Fruit fly (Drosophila melanogaster) whole organism, prepupa: ENCODE results near the gene CG18636.
"Not testable (repeated sequence)": the region's sequence is repeated elsewhere in the genome, so short reads cannot be mapped to it uniquely, and the experiment has no call there.

Experiments used
- Blimp-1 ChIP-seq: fragments of 200-800 bp; sonication (Bioruptor generic); optimal IDR thresholded peaks from 3 replicates; lab custom pipeline; 2017; ENCODE audit warnings: missing biosample characterization, missing genetic modification characterization, mild to moderate bottlenecking, moderate library complexity, missing genetic modification reagents
- CG11294 ChIP-seq: fragments of 200-800 bp; sonication (Bioruptor generic); IDR thresholded peaks from 2 replicates; pipeline ENCODE4 v1.3.6; 2022; ENCODE audit warnings: missing biosample characterization, missing genetic modification characterization
- CG11762 ChIP-seq: fragments of 200-800 bp; sonication (Bioruptor generic); optimal IDR thresholded peaks from 3 replicates; lab custom pipeline; 2016; ENCODE audit warnings: missing biosample characterization, missing genetic modification characterization; ENCODE audit not compliant: insufficient read depth
- CG11902 ChIP-seq: fragments of 200-800 bp; sonication (Bioruptor generic); optimal IDR thresholded peaks from 3 replicates; lab custom pipeline; 2016; ENCODE audit warnings: missing biosample characterization, missing genetic modification characterization
- CG16779 ChIP-seq: fragments of 200-800 bp; sonication (Bioruptor generic); optimal IDR thresholded peaks from 3 replicates; lab custom pipeline; 2017; ENCODE audit warnings: missing biosample characterization, mild to moderate bottlenecking, missing genetic modification characterization
- CG32006 ChIP-seq: fragments of 200-800 bp; sonication (Bioruptor generic); optimal IDR thresholded peaks from 3 replicates; lab custom pipeline; 2017; ENCODE audit warnings: missing biosample characterization, mild to moderate bottlenecking, missing genetic modification characterization
- CG34406 ChIP-seq: fragments of 200-800 bp; sonication (Bioruptor generic); optimal IDR thresholded peaks from 3 replicates; lab custom pipeline; 2016; ENCODE audit warnings: missing biosample characterization, missing genetic modification characterization
- CG3919 ChIP-seq: fragments of 200-800 bp; sonication (Bioruptor generic); optimal IDR thresholded peaks from 3 replicates; lab custom pipeline; 2016; ENCODE audit warnings: missing biosample characterization, missing genetic modification characterization
- CG4318 ChIP-seq: fragments of 200-800 bp; sonication (Bioruptor generic); optimal IDR thresholded peaks from 3 replicates; lab custom pipeline; 2017; ENCODE audit warnings: missing biosample characterization, mild to moderate bottlenecking, missing genetic modification characterization
- CG6276 ChIP-seq: fragments of 200-800 bp; sonication (Bioruptor generic); optimal IDR thresholded peaks from 2 replicates; lab custom pipeline; 2017; ENCODE audit warnings: missing biosample characterization, mild to moderate bottlenecking, missing genetic modification characterization
- CG6792 ChIP-seq: fragments of 200-800 bp; sonication (Bioruptor generic); optimal IDR thresholded peaks from 3 replicates; lab custom pipeline; 2016; ENCODE audit warnings: missing biosample characterization, missing genetic modification characterization
- CG8319 ChIP-seq: fragments of 200-800 bp; sonication (Bioruptor generic); optimal IDR thresholded peaks from 3 replicates; lab custom pipeline; 2016; ENCODE audit warnings: missing biosample characterization, missing genetic modification characterization
- Eip75B ChIP-seq: fragments of 200-800 bp; sonication (Bioruptor generic); optimal IDR thresholded peaks from 3 replicates; lab custom pipeline; 2016; ENCODE audit warnings: missing biosample characterization, missing genetic modification characterization
- Eip93F ChIP-seq: fragments of 200-800 bp; sonication (Bioruptor generic); optimal IDR thresholded peaks from 2 replicates; lab custom pipeline; 2016; ENCODE audit warnings: missing biosample characterization, mild to moderate bottlenecking, missing genetic modification characterization
- Ets21C ChIP-seq: fragments of 200-800 bp; sonication (Bioruptor generic); optimal IDR thresholded peaks from 3 replicates; lab custom pipeline; 2016; ENCODE audit warnings: missing biosample characterization, missing genetic modification characterization
- Gug ChIP-seq: fragments of 200-800 bp; sonication (Bioruptor generic); IDR thresholded peaks from 2 replicates; pipeline ENCODE4 v1.3.6; 2022; ENCODE audit warnings: missing biosample characterization, missing genetic modification characterization
- Hr38 ChIP-seq: sonication (Bioruptor generic); optimal IDR thresholded peaks from 2 replicates; lab custom pipeline; 2016; ENCODE audit warnings: missing biosample characterization, missing genetic modification characterization
- Lpt ChIP-seq: fragments of 200-800 bp; sonication (Bioruptor generic); optimal IDR thresholded peaks from 3 replicates; lab custom pipeline; 2016; ENCODE audit warnings: missing biosample characterization, missing genetic modification characterization
- OdsH ChIP-seq: fragments of 200-800 bp; sonication (Bioruptor generic); optimal IDR thresholded peaks from 3 replicates; lab custom pipeline; 2016; ENCODE audit warnings: missing biosample characterization, missing genetic modification characterization
- Smox ChIP-seq: fragments of 200-800 bp; sonication (Bioruptor generic); optimal IDR thresholded peaks from 3 replicates; lab custom pipeline; 2016; ENCODE audit warnings: missing biosample characterization, missing genetic modification characterization
- Sox102F ChIP-seq: fragments of 200-800 bp; sonication (Bioruptor generic); optimal IDR thresholded peaks from 2 replicates; lab custom pipeline; 2016; ENCODE audit warnings: missing biosample characterization, mild to moderate bottlenecking, missing genetic modification characterization
- Sox14 ChIP-seq: fragments of 200-800 bp; sonication (Bioruptor generic); optimal IDR thresholded peaks from 3 replicates; lab custom pipeline; 2016; ENCODE audit warnings: missing biosample characterization, missing genetic modification characterization
- Sox15 ChIP-seq: fragments of 200-800 bp; sonication (Bioruptor generic); optimal IDR thresholded peaks from 3 replicates; lab custom pipeline; 2016; ENCODE audit warnings: missing biosample characterization, missing genetic modification characterization
- acj6 ChIP-seq: fragments of 200-800 bp; sonication (Bioruptor generic); optimal IDR thresholded peaks from 3 replicates; lab custom pipeline; 2016; ENCODE audit warnings: missing biosample characterization, missing genetic modification characterization
- dac ChIP-seq: fragments of 200-800 bp; sonication (Bioruptor generic); optimal IDR thresholded peaks from 2 replicates; lab custom pipeline; 2017; ENCODE audit warnings: missing biosample characterization, mild to moderate bottlenecking, missing genetic modification characterization
- fd85E ChIP-seq: fragments of 200-800 bp; sonication (Bioruptor generic); optimal IDR thresholded peaks from 3 replicates; lab custom pipeline; 2016; ENCODE audit warnings: missing biosample characterization, missing genetic modification characterization
- fkh ChIP-seq: fragments of 200-800 bp; sonication (Bioruptor generic); optimal IDR thresholded peaks from 3 replicates; lab custom pipeline; 2017; ENCODE audit warnings: missing biosample characterization, mild to moderate bottlenecking, missing genetic modification characterization, moderate library complexity
- net ChIP-seq: fragments of 200-800 bp; sonication (Bioruptor generic); optimal IDR thresholded peaks from 3 replicates; lab custom pipeline; 2016; ENCODE audit warnings: missing biosample characterization, missing genetic modification characterization
- pdm3 ChIP-seq: fragments of 200-800 bp; sonication (Bioruptor generic); optimal IDR thresholded peaks from 3 replicates; lab custom pipeline; 2016; ENCODE audit warnings: missing biosample characterization, missing genetic modification characterization
- spab ChIP-seq: fragments of 200-800 bp; sonication (Bioruptor generic); optimal IDR thresholded peaks from 2 replicates; lab custom pipeline; 2017; ENCODE audit warnings: missing biosample characterization, mild to moderate bottlenecking, missing genetic modification characterization, missing genetic modification reagents
- svp ChIP-seq: fragments of 200-800 bp; sonication (Bioruptor generic); peaks from one replicate; lab custom pipeline; 2016; ENCODE audit warnings: missing biosample characterization, missing genetic modification characterization
- topi ChIP-seq: fragments of 200-800 bp; sonication (Bioruptor generic); optimal IDR thresholded peaks from 3 replicates; lab custom pipeline; 2016; ENCODE audit warnings: missing biosample characterization, missing genetic modification characterization
- vri ChIP-seq: fragments of 200-800 bp; sonication (Bioruptor generic); optimal IDR thresholded peaks from 3 replicates; lab custom pipeline; 2016; ENCODE audit warnings: missing biosample characterization, mild to moderate bottlenecking, missing genetic modification characterization

The CG18636 gene

DNA sequence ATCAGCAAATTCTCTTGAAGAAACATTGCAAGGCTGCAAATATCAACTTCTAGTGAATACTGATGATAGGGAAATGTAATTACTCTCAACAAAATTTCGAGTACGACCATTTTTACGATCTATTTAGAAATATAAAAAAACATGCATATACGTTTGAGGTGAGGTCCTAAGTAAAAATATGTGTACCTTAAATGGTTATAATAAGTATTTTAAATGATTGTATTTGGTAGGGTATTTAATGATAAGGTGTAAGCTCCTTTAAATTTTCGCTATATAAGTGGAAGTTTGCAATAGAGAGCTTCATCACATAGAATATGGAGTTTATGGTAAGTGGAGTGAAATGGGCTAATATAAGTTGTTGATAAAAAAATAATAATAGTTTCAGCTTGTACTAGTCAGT lies 40.3 kb downstream of the CG18636 start, which contains the start of gene CG42681 (continued):
- TF ChIP-seq CG6276 (GFP tag; lab: Kevin White, UChicago) (no peak), Sox102F (no peak), Eip93F (GFP tag; lab: Kevin White, UChicago) (no peak), fkh (GFP tag; lab: Kevin White, UChicago) (no peak), CG11294 (GFP tag; lab: Robert Waterston, UW) (no peak), CG8319 (GFP tag; lab: Kevin White, UChicago) (no peak), CG34406 (no peak), Lpt (GFP tag; lab: Kevin White, UChicago) (no peak), CG11902 (GFP tag; lab: Kevin White, UChicago) (no peak), Sox15 (GFP tag; lab: Kevin White, UChicago) (no peak), Gug (no peak), CG32006 (GFP tag; lab: Kevin White, UChicago) (peak; percentile 32)
- TF ChIP-seq, all 60 proteins: peak for 4

DNA sequence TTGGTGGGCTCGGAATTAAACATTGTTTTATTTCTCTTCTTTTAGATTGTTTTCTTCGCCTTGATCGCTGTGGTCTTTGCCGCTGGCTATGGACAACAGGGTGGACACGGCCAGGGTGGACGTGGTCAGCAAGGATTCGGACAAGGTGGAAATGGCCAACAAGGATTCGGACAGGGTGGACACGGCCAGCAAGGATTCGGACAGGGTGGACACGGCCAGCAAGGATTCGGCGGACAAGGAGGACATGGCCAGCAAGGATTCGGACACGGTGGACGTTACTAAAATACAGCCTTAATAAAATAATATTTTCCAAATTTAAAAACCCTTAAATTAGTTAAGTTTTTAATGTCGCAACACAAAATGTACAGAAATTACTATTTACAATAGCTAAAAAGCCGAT lies 41.1 kb downstream of the CG18636 start:
- TF ChIP-seq Eip75B (GFP tag; lab: Kevin White, UChicago) (no peak), Blimp-1 (GFP tag; lab: Kevin White, UChicago) (no peak), CG3919 (GFP tag; lab: Kevin White, UChicago) (no peak), CG16779 (tag; lab: Kevin White, UChicago) (no peak), Ets21C (no peak), Smox (GFP tag; lab: Kevin White, UChicago) (no peak), fd85E (GFP tag; lab: Kevin White, UChicago) (no peak), Sox15 (GFP tag; lab: Kevin White, UChicago) (no peak), Hr38 (GFP tag; lab: Kevin White, UChicago) (no peak), CG32006 (GFP tag; lab: Kevin White, UChicago) (no peak), vri (no peak), CG6792 (no peak), spab (GFP tag; lab: Kevin White, UChicago) (no peak), OdsH (GFP tag; lab: Kevin White, UChicago) (no peak), dac (GFP tag; lab: Kevin White, UChicago) (no peak), topi (GFP tag; lab: Kevin White, UChicago) (no peak)

DNA sequence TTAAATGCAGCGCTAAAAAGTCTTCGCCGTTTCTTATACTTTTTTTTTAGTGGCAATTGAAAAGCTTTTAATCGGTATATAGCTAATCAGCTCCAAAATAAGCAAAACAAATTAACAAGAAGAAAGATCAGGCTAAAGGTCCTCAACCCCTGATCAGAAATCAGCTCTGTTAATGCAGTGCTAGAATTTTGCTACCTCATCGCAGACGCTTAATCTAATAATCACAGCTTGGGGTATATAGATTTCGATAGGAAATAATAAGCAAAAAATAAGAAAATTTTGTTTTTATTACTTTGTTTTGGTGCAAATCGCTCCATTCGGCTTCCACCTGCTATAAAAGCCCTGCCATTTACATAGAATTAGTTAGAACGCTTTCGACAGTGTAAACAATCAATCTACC lies 41.5 kb downstream of the CG18636 start, which contains the start of gene CG34166:
Gene CG34166 (plus strand): TSS at position 301 of the 400 bp plus-strand sequence.
- not testable (repeated sequence) for TF ChIP-seq pdm3 (GFP tag; lab: Kevin White, UChicago); CG11294 (GFP tag; lab: Robert Waterston, UW); spab (GFP tag; lab: Kevin White, UChicago)

DNA sequence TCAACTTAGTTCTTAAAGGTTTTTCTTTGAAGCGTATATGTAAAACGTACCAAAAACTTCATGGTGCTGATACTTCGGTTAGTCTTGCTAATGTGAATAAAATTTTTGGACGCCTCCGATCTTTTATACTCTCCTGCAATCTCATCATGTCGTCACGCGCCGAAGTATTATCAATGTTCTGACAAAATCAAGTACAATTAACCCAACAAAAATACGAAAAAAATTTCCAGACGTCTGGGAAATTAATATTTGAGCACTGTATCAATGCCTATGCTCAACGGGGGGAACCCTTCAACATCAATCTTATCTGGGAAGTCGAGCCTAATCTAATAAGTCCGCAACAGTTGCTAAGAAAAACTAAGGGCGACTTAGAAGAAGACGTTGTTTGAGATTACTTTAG lies 42.7 kb downstream of the CG18636 start, which contains the start of gene CG42586:
Gene CG42586 (minus strand): TSS at position 101 of the 400 bp plus-strand sequence.
- TF ChIP-seq acj6; svp (GFP tag; lab: Kevin White, UChicago); CG11294 (GFP tag; lab: Robert Waterston, UW): not testable (repeated sequence)

DNA sequence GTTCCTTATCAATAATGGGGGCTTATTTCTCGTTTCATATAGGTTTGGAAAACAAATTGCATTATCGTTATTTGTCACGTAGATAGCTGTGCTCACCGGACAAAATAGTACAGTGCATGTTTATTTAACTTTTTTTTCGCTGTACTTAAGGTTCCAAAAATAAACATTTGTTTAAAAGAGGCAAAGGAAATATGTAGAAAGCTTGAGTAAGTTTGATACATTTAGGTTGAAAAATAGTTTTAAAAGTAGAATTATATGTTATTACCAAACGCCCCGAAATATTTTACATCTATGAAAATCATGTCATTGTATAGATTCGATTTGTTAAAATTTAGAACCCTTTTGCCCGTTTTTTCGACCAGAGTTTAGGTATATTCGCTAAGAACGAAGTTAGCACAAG lies 44.8 kb downstream of the CG18636 start, which contains the start of gene CG42585:
Gene CG42585 (plus strand): TSS at position 301 of the 400 bp plus-strand sequence.
- not testable (repeated sequence) for TF ChIP-seq Sox14, CG4318, net (GFP tag; lab: Kevin White, UChicago)

DNA sequence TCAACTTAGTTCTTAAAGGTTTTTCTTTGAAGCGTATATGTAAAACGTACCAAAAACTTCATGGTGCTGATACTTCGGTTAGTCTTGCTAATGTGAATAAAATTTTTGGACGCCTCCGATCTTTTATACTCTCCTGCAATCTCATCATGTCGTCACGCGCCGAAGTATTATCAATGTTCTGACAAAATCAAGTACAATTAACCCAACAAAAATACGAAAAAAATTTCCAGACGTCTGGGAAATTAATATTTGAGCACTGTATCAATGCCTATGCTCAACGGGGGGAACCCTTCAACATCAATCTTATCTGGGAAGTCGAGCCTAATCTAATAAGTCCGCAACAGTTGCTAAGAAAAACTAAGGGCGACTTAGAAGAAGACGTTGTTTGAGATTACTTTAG lies 46.7 kb downstream of the CG18636 start, which contains the start of gene CG31775:
Gene CG31775 (minus strand): TSS at position 101 of the 400 bp plus-strand sequence.
- not testable (repeated sequence) for TF ChIP-seq pdm3 (GFP tag; lab: Kevin White, UChicago); CG11294 (GFP tag; lab: Robert Waterston, UW); CG11762 (GFP tag; lab: Kevin White, UChicago)
- TF ChIP-seq, all 60 proteins: peak for 0; not testable (repeated sequence) for 60
